Worm (Caenorhabditis elegans) whole organism, L3 larva: ENCODE measurements around the gene gfm-1.
A peak's percentile ranks its signal among the peaks of the same experiment; 100 is the strongest.

Experiments
- R02D3.7 ChIP-seq: fragments of 150-350 bp; optimal IDR thresholded peaks from 2 replicates; lab custom pipeline; 2014; ENCODE audit warnings: missing biosample characterization, missing genetic modification characterization
- ZK546.5 ChIP-seq: sonication (generic microtip); optimal IDR thresholded peaks from 2 replicates; lab custom pipeline; 2017; ENCODE audit warnings: missing biosample characterization, missing genetic modification characterization
- aly-2 ChIP-seq: fragments of 150-350 bp; optimal IDR thresholded peaks from 2 replicates; lab custom pipeline; 2014; ENCODE audit warnings: missing biosample characterization, missing genetic modification characterization
- ama-1 ChIP-seq: fragments of 150-350 bp; optimal IDR thresholded peaks from 2 replicates; lab custom pipeline; 2018
- ceh-9 ChIP-seq: sonication (generic microtip); optimal IDR thresholded peaks from 2 replicates; lab custom pipeline; 2018; ENCODE audit warnings: missing biosample characterization, missing genetic modification characterization
- daf-12 ChIP-seq: fragments of 150-350 bp; optimal IDR thresholded peaks from 2 replicates; lab custom pipeline; 2014; ENCODE audit warnings: missing biosample characterization, missing genetic modification reagents, missing genetic modification characterization
- egl-5 ChIP-seq: fragments of 150-350 bp; optimal IDR thresholded peaks from 2 replicates; lab custom pipeline; 2017; ENCODE audit warnings: missing biosample characterization, missing genetic modification reagents, missing genetic modification characterization, inconsistent platforms
- elt-1 ChIP-seq: fragments of 150-350 bp; optimal IDR thresholded peaks from 2 replicates; lab custom pipeline; 2014; ENCODE audit warnings: missing biosample characterization, missing genetic modification characterization
- elt-2 ChIP-seq: sonication (generic microtip); optimal IDR thresholded peaks from 2 replicates; lab custom pipeline; 2016; ENCODE audit warnings: missing genetic modification reagents, mild to moderate bottlenecking, missing genetic modification characterization, missing compliant biosample characterization
- elt-3 ChIP-seq, 3 experiments: fragments of 150-350 bp in 1 of 3; sonication (generic microtip) in 2 of 3; optimal IDR thresholded peaks; 2 replicates in 2 of 3; 4 replicates in 1 of 3; lab custom pipeline; 2014 to 2017; ENCODE audit warnings: missing biosample characterization in 3 of 3, missing genetic modification characterization in 3 of 3
- eor-1 ChIP-seq, 2 experiments: fragments of 150-350 bp; optimal IDR thresholded peaks; 2 replicates each; lab custom pipeline; 2014 to 2018; ENCODE audit warnings: missing biosample characterization in 2 of 2, missing genetic modification characterization in 2 of 2
- fkh-10 ChIP-seq: sonication (generic microtip); optimal IDR thresholded peaks from 2 replicates; lab custom pipeline; 2017; ENCODE audit warnings: missing biosample characterization, missing genetic modification reagents, missing genetic modification characterization
- fkh-2 ChIP-seq: fragments of 150-350 bp; optimal IDR thresholded peaks from 2 replicates; lab custom pipeline; 2014; ENCODE audit warnings: missing biosample characterization, missing genetic modification reagents, missing genetic modification characterization
- fos-1 ChIP-seq: fragments of 150-350 bp; optimal IDR thresholded peaks from 2 replicates; lab custom pipeline; 2014; ENCODE audit warnings: missing biosample characterization, missing genetic modification characterization
- hmg-11 ChIP-seq: sonication (generic microtip); optimal IDR thresholded peaks from 2 replicates; lab custom pipeline; 2016; ENCODE audit warnings: missing genetic modification characterization, missing compliant biosample characterization
- jun-1 ChIP-seq: fragments of 150-350 bp; optimal IDR thresholded peaks from 2 replicates; lab custom pipeline; 2014; ENCODE audit warnings: missing biosample characterization, missing genetic modification reagents, missing genetic modification characterization
- lin-15B ChIP-seq: fragments of 150-350 bp; optimal IDR thresholded peaks from 2 replicates; lab custom pipeline; 2014; ENCODE audit warnings: missing biosample characterization, missing genetic modification characterization
- lin-39 ChIP-seq: fragments of 150-350 bp; optimal IDR thresholded peaks from 2 replicates; lab custom pipeline; 2018; ENCODE audit warnings: missing biosample characterization, missing genetic modification reagents, missing genetic modification characterization
- mdl-1 ChIP-seq: fragments of 150-350 bp; optimal IDR thresholded peaks from 2 replicates; lab custom pipeline; 2014; ENCODE audit warnings: missing biosample characterization, missing genetic modification characterization
- mml-1 ChIP-seq: fragments of 150-350 bp; sonication (generic microtip); optimal IDR thresholded peaks from 3 replicates; lab custom pipeline; 2014; ENCODE audit warnings: missing biosample characterization, missing genetic modification characterization
- nfya-1 ChIP-seq: sonication (generic microtip); optimal IDR thresholded peaks from 2 replicates; lab custom pipeline; 2017; ENCODE audit warnings: missing genetic modification characterization, mild to moderate bottlenecking, missing compliant biosample characterization, antibody characterized with exemption, moderate library complexity; ENCODE audit not compliant: insufficient read depth
- nhr-11 ChIP-seq: fragments of 150-350 bp; optimal IDR thresholded peaks from 2 replicates; lab custom pipeline; 2014; ENCODE audit warnings: missing biosample characterization, missing genetic modification characterization
- nhr-12 ChIP-seq: fragments of 150-350 bp; optimal IDR thresholded peaks from 2 replicates; lab custom pipeline; 2014; ENCODE audit warnings: missing biosample characterization, missing genetic modification characterization
- nhr-237 ChIP-seq: fragments of 150-350 bp; optimal IDR thresholded peaks from 2 replicates; lab custom pipeline; 2014; ENCODE audit warnings: missing biosample characterization, missing genetic modification characterization
- nhr-25 ChIP-seq: sonication (generic microtip); optimal IDR thresholded peaks from 2 replicates; lab custom pipeline; 2017; ENCODE audit warnings: missing biosample characterization, missing genetic modification characterization
- nhr-28 ChIP-seq: fragments of 150-350 bp; optimal IDR thresholded peaks from 2 replicates; lab custom pipeline; 2014; ENCODE audit warnings: missing biosample characterization, missing genetic modification characterization
- nhr-43 ChIP-seq: sonication (generic microtip); optimal IDR thresholded peaks from 2 replicates; lab custom pipeline; 2016; ENCODE audit warnings: mild to moderate bottlenecking, missing genetic modification characterization, missing compliant biosample characterization; ENCODE audit not compliant: poor library complexity, severe bottlenecking
- nhr-76 ChIP-seq: fragments of 150-350 bp; sonication (generic microtip); optimal IDR thresholded peaks from 5 replicates; lab custom pipeline; 2014; ENCODE audit warnings: missing biosample characterization, missing genetic modification characterization
- pha-4 ChIP-seq: fragments of 150-350 bp; optimal IDR thresholded peaks from 2 replicates; lab custom pipeline; 2014; ENCODE audit warnings: missing biosample characterization, missing genetic modification reagents, missing genetic modification characterization
- pqm-1 ChIP-seq: fragments of 150-350 bp; optimal IDR thresholded peaks from 2 replicates; lab custom pipeline; 2017; ENCODE audit warnings: missing biosample characterization, missing genetic modification characterization, inconsistent platforms
- skn-1 ChIP-seq: fragments of 150-350 bp; optimal IDR thresholded peaks from 2 replicates; lab custom pipeline; 2014; ENCODE audit warnings: missing biosample characterization, missing genetic modification characterization
- tbx-2 ChIP-seq: sonication (generic microtip); optimal IDR thresholded peaks from 2 replicates; lab custom pipeline; 2016; ENCODE audit warnings: mild to moderate bottlenecking, missing genetic modification characterization, missing compliant biosample characterization
- unc-39 ChIP-seq: sonication (generic microtip); optimal IDR thresholded peaks from 4 replicates; lab custom pipeline; 2017; ENCODE audit warnings: missing biosample characterization, missing genetic modification characterization
- zag-1 ChIP-seq: fragments of 150-350 bp; optimal IDR thresholded peaks from 2 replicates; lab custom pipeline; 2014; ENCODE audit warnings: missing biosample characterization, missing genetic modification characterization
- ztf-11 ChIP-seq: fragments of 150-350 bp; optimal IDR thresholded peaks from 2 replicates; lab custom pipeline; 2014; ENCODE audit warnings: missing biosample characterization, missing genetic modification characterization

The gfm-1 gene

ce11 chrII:13073102-13073501 is 44.2 kb upstream of the gfm-1 start, which contains the start of gene F42G4.5:
Gene F42G4.5, plus strand, starts transcription at chrII:13073480.
- TF ChIP-seq lin-15B (tag; lab: Kevin White, UChicago) = no peak
- no peak for TF ChIP-seq mml-1
- no peak for TF ChIP-seq nhr-76 (tag; lab: Kevin White, UChicago)
- TF ChIP-seq daf-12 (tag; lab: Kevin White, UChicago) = no peak
- TF ChIP-seq nhr-11 (tag; lab: Kevin White, UChicago) = no peak
- no peak for TF ChIP-seq hmg-11 (tag; lab: Kevin White, UChicago)
- no peak for TF ChIP-seq mdl-1 (tag; lab: Kevin White, UChicago)
- TF ChIP-seq nhr-25 (tag; lab: Kevin White, UChicago) = no peak
- TF ChIP-seq skn-1 (tag; lab: Kevin White, UChicago) = no peak
- TF ChIP-seq ama-1 = no peak
- peak; percentile 93 for TF ChIP-seq elt-2 (tag; lab: Kevin White, UChicago)
- TF ChIP-seq pqm-1 (tag; lab: Kevin White, UChicago) = peak; percentile 81
- TF ChIP-seq, all 47 proteins: peak for 2

ce11 chrII:13073742-13074141 is 43.5 kb upstream of the gfm-1 start:
- TF ChIP-seq fkh-2 (tag; lab: Kevin White, UChicago) = no peak
- no peak for TF ChIP-seq nhr-28
- no peak for TF ChIP-seq egl-5 (tag; lab: Kevin White, UChicago)
- TF ChIP-seq nhr-12 (tag; lab: Kevin White, UChicago) = no peak
- TF ChIP-seq mml-1 = no peak
- no peak for TF ChIP-seq elt-1 (tag; lab: Kevin White, UChicago)
- TF ChIP-seq nhr-43 (tag; lab: Kevin White, UChicago) = no peak
- TF ChIP-seq daf-12 (tag; lab: Kevin White, UChicago) = no peak
- no peak for TF ChIP-seq lin-39 (tag; lab: Kevin White, UChicago)
- no peak for TF ChIP-seq ztf-11 (tag; lab: Kevin White, UChicago)
- no peak for TF ChIP-seq fos-1
- no peak for TF ChIP-seq nhr-25 (tag; lab: Kevin White, UChicago)
- no peak for TF ChIP-seq unc-39

ce11 chrII:13076301-13076916 is 40.9 kb upstream of the gfm-1 start:
- no peak for TF ChIP-seq skn-1 (tag; lab: Kevin White, UChicago)
- peak; percentile 6 for TF ChIP-seq pqm-1 (tag; lab: Kevin White, UChicago)
- TF ChIP-seq mdl-1 (tag; lab: Kevin White, UChicago) = no peak
- TF ChIP-seq ceh-9 = no peak
- no peak for TF ChIP-seq ama-1
- TF ChIP-seq elt-2 (tag; lab: Kevin White, UChicago) = peak; percentile 69
- TF ChIP-seq nhr-28 = no peak
- peak; percentile 33 for TF ChIP-seq pha-4 (tag; lab: Kevin White, UChicago)
- TF ChIP-seq nfya-1 = peak; percentile 42
- no peak for TF ChIP-seq fkh-10

ce11 chrII:13077746-13078145 is 39.5 kb upstream of the gfm-1 start:
- TF ChIP-seq aly-2 (tag; lab: Kevin White, UChicago) (no peak), pqm-1 (tag; lab: Kevin White, UChicago) (peak; percentile 97), elt-3 (tag; optimal IDR thresholded peaks at IDR 0.05; lab: Kevin White, UChicago) (no peak), ZK546.5 (tag; lab: Kevin White, UChicago) (no peak), nhr-237 (tag; lab: Kevin White, UChicago) (no peak), R02D3.7 (no peak), eor-1 (tag; optimal IDR thresholded peaks at IDR 0.05; lab: Kevin White, UChicago) (no peak), tbx-2 (tag; lab: Kevin White, UChicago) (no peak), zag-1 (tag; lab: Kevin White, UChicago) (no peak), elt-2 (tag; lab: Kevin White, UChicago) (peak; percentile 98), pha-4 (tag; lab: Kevin White, UChicago) (peak; percentile 65), fos-1 (no peak), jun-1 (peak; percentile 56), lin-15B (tag; lab: Kevin White, UChicago) (no peak), nhr-28 (no peak)
- TF ChIP-seq, all 47 proteins: peak for 4
